Worm (Caenorhabditis elegans) whole organism, L1 larva: Measurements from ENCODE around the gene K06B4.4.
"Not testable (repeated sequence)": the region's sequence is repeated elsewhere in the genome, so short reads cannot be mapped to it uniquely, and the experiment has no call there.

ENCODE experiments used
- C16A3.4 ChIP-seq: fragments of 150-350 bp; optimal IDR thresholded peaks from 2 replicates; lab custom pipeline; 2014; ENCODE audit warnings: missing biosample characterization, missing genetic modification characterization
- C34B4.2 ChIP-seq: sonication (generic microtip); optimal IDR thresholded peaks from 2 replicates; lab custom pipeline; 2017; ENCODE audit warnings: mild to moderate bottlenecking, missing genetic modification characterization, missing compliant biosample characterization
- alr-1 ChIP-seq: fragments of 200-800 bp; sonication (Bioruptor generic); optimal IDR thresholded peaks from 2 replicates; lab custom pipeline; 2018; ENCODE audit warnings: borderline replicate concordance, mild to moderate bottlenecking, missing genetic modification characterization, missing compliant biosample characterization
- aly-2 ChIP-seq: fragments of 150-350 bp; optimal IDR thresholded peaks from 2 replicates; lab custom pipeline; 2014; ENCODE audit warnings: missing biosample characterization, missing genetic modification characterization
- ceh-8 ChIP-seq: fragments of 200-800 bp; sonication (Bioruptor generic); optimal IDR thresholded peaks from 2 replicates; lab custom pipeline; 2018; ENCODE audit warnings: mild to moderate bottlenecking, missing genetic modification characterization, moderate library complexity, missing compliant biosample characterization
- ceh-88 ChIP-seq: fragments of 200-800 bp; sonication (Bioruptor generic); IDR thresholded peaks from 2 replicates; pipeline ENCODE4 v1.3.6; 2022; ENCODE audit warnings: missing genetic modification characterization, missing compliant biosample characterization
- ces-1 ChIP-seq: fragments of 150-350 bp; optimal IDR thresholded peaks from 2 replicates; lab custom pipeline; 2014; ENCODE audit warnings: missing biosample characterization, missing genetic modification reagents, missing genetic modification characterization
- dpl-1 ChIP-seq, 3 experiments: fragments of 150-350 bp in 2 of 3; sonication (generic microtip) in 1 of 3; optimal IDR thresholded peaks; 2 replicates each; lab custom pipeline; 2014 to 2017; ENCODE audit warnings: missing biosample characterization in 3 of 3, missing genetic modification characterization in 3 of 3, missing genetic modification reagents in 3 of 3
- efl-1 ChIP-seq, 4 experiments: fragments of 150-350 bp; optimal IDR thresholded peaks in 3 of 4; peaks in 1 of 4; 1 replicate in 1 of 4; 2 replicates in 3 of 4; lab custom pipeline; 2014; ENCODE audit warnings: missing biosample characterization in 2 of 4, missing genetic modification characterization in 2 of 4, missing genetic modification reagents in 2 of 4
- efl-3 ChIP-seq: fragments of 200-800 bp; sonication (Bioruptor generic); optimal IDR thresholded peaks from 2 replicates; lab custom pipeline; 2018; ENCODE audit warnings: mild to moderate bottlenecking, missing genetic modification characterization, missing compliant biosample characterization
- egl-27 ChIP-seq, 2 experiments: fragments of 150-350 bp in 1 of 2; sonication (generic microtip); optimal IDR thresholded peaks; 3 replicates each; lab custom pipeline; 2017 to 2018; ENCODE audit warnings: missing biosample characterization in 2 of 2, missing genetic modification characterization in 2 of 2, missing genetic modification reagents in 2 of 2
- elt-2 ChIP-seq: sonication (generic microtip); optimal IDR thresholded peaks from 2 replicates; lab custom pipeline; 2016; ENCODE audit warnings: missing genetic modification characterization, mild to moderate bottlenecking, inconsistent platforms, missing compliant biosample characterization, missing genetic modification reagents
- ets-5 ChIP-seq: fragments of 200-800 bp; sonication (Bioruptor generic); IDR thresholded peaks from 2 replicates; pipeline ENCODE4 v1.3.6; 2022; ENCODE audit warnings: missing genetic modification characterization, missing compliant biosample characterization
- fkh-8 ChIP-seq: sonication (generic microtip); optimal IDR thresholded peaks from 2 replicates; lab custom pipeline; 2016; ENCODE audit warnings: mild to moderate bottlenecking, missing genetic modification characterization, missing compliant biosample characterization
- hlh-17 ChIP-seq: fragments of 200-800 bp; sonication (Bioruptor generic); optimal IDR thresholded peaks from 2 replicates; lab custom pipeline; 2018; ENCODE audit warnings: missing genetic modification characterization, mild to moderate bottlenecking, missing compliant biosample characterization, moderate library complexity, borderline replicate concordance
- hpl-2 ChIP-seq: fragments of 150-350 bp; optimal IDR thresholded peaks from 2 replicates; lab custom pipeline; 2014; ENCODE audit warnings: missing biosample characterization, missing genetic modification reagents, missing genetic modification characterization
- isw-1 ChIP-seq: fragments of 200-800 bp; sonication (Bioruptor generic); IDR thresholded peaks from 2 replicates; pipeline ENCODE4 v1.3.6; 2022; ENCODE audit warnings: missing genetic modification characterization, missing compliant biosample characterization
- lin-15B ChIP-seq: fragments of 150-350 bp; sonication (generic microtip); optimal IDR thresholded peaks from 3 replicates; lab custom pipeline; 2014; ENCODE audit warnings: missing biosample characterization, missing genetic modification characterization
- mab-9 ChIP-seq: fragments of 200-800 bp; sonication (Bioruptor generic); IDR thresholded peaks from 2 replicates; pipeline ENCODE4 v1.3.6; 2022; ENCODE audit warnings: missing genetic modification reagents, missing genetic modification characterization, missing compliant biosample characterization
- mdl-1 ChIP-seq, 2 experiments: fragments of 150-350 bp; optimal IDR thresholded peaks; 2 replicates each; lab custom pipeline; 2014 to 2017; ENCODE audit warnings: missing biosample characterization in 2 of 2, missing genetic modification characterization in 2 of 2, inconsistent platforms in 1 of 2
- nhr-12 ChIP-seq: sonication (generic microtip); optimal IDR thresholded peaks from 2 replicates; lab custom pipeline; 2017; ENCODE audit warnings: missing biosample characterization, missing genetic modification characterization
- nhr-28 ChIP-seq: fragments of 150-350 bp; optimal IDR thresholded peaks from 2 replicates; lab custom pipeline; 2014; ENCODE audit warnings: missing biosample characterization, missing genetic modification characterization
- nhr-71 ChIP-seq: sonication (generic microtip); optimal IDR thresholded peaks from 2 replicates; lab custom pipeline; 2016; ENCODE audit warnings: mild to moderate bottlenecking, missing genetic modification characterization, moderate library complexity, missing compliant biosample characterization
- nhr-76 ChIP-seq: sonication (generic microtip); optimal IDR thresholded peaks from 2 replicates; lab custom pipeline; 2017; ENCODE audit warnings: missing biosample characterization, missing genetic modification characterization
- nhr-77 ChIP-seq: fragments of 150-350 bp; optimal IDR thresholded peaks from 2 replicates; lab custom pipeline; 2014; ENCODE audit warnings: missing biosample characterization, missing genetic modification characterization
- nhr-85 ChIP-seq: sonication (generic microtip); peaks from one replicate; lab custom pipeline; 2016; ENCODE audit warnings: missing genetic modification characterization, inconsistent platforms, missing compliant biosample characterization
- pqm-1 ChIP-seq: sonication (generic microtip); optimal IDR thresholded peaks from 3 replicates; lab custom pipeline; 2017; ENCODE audit warnings: missing biosample characterization, missing genetic modification characterization
- snu-23 ChIP-seq: sonication (generic microtip); optimal IDR thresholded peaks from 2 replicates; lab custom pipeline; 2016; ENCODE audit warnings: missing genetic modification characterization, missing compliant biosample characterization
- sptf-1 ChIP-seq: fragments of 150-350 bp; optimal IDR thresholded peaks from 2 replicates; lab custom pipeline; 2014; ENCODE audit warnings: missing biosample characterization, missing genetic modification characterization
- tlp-1 ChIP-seq: fragments of 150-350 bp; optimal IDR thresholded peaks from 2 replicates; lab custom pipeline; 2014; ENCODE audit warnings: missing biosample characterization, missing genetic modification characterization
- unc-130 ChIP-seq: fragments of 150-350 bp; optimal IDR thresholded peaks from 2 replicates; lab custom pipeline; 2017; ENCODE audit warnings: missing biosample characterization, missing genetic modification characterization, inconsistent platforms
- unc-30 ChIP-seq: sonication (generic microtip); optimal IDR thresholded peaks from 2 replicates; lab custom pipeline; 2017; ENCODE audit warnings: missing biosample characterization, missing genetic modification characterization
- unc-62 ChIP-seq: fragments of 150-350 bp; optimal IDR thresholded peaks from 2 replicates; lab custom pipeline; 2014; ENCODE audit warnings: missing biosample characterization, missing genetic modification reagents, missing genetic modification characterization
- unc-86 ChIP-seq: sonication (generic microtip); optimal IDR thresholded peaks from 2 replicates; lab custom pipeline; 2016; ENCODE audit warnings: missing genetic modification characterization, missing compliant biosample characterization
- vab-15 ChIP-seq: sonication (generic microtip); optimal IDR thresholded peaks from 2 replicates; lab custom pipeline; 2017; ENCODE audit warnings: missing genotype, mild to moderate bottlenecking, missing genetic modification characterization, missing compliant biosample characterization
- zip-4 ChIP-seq: fragments of 200-800 bp; sonication (Bioruptor generic); optimal IDR thresholded peaks from 2 replicates; lab custom pipeline; 2018; ENCODE audit warnings: mild to moderate bottlenecking, missing genetic modification characterization, moderate library complexity, missing compliant biosample characterization

Gene K06B4.4

DNA sequence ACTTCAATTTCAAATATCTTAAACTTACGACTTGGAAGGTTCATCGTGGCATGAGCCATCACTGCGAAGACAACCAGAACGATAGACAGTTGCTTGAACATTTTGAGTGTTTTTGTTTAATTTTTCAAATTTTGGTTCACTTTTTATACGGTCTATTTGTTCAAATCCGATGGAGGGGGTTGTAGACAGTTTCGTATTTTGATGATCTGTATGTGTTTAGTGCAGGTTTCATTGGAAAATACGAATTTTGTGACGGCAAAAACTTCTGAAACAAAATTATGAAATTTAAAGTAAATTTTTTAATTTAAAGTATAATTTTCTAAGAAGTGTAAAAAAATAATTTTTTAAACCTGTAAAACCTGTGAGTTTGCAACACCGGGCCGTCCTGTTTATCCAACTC, 25.8 kb upstream of the K06B4.4 start, which contains the start of gene C55A1.4:
Gene C55A1.4 (minus strand): TSS at position 101 of the 400 bp plus-strand sequence.
- TF ChIP-seq efl-3 (GFP tag; lab: Kevin White, UChicago); ceh-88 (GFP tag; lab: Robert Waterston, UW); C34B4.2 (tag; lab: Kevin White, UChicago): not testable (repeated sequence)

DNA sequence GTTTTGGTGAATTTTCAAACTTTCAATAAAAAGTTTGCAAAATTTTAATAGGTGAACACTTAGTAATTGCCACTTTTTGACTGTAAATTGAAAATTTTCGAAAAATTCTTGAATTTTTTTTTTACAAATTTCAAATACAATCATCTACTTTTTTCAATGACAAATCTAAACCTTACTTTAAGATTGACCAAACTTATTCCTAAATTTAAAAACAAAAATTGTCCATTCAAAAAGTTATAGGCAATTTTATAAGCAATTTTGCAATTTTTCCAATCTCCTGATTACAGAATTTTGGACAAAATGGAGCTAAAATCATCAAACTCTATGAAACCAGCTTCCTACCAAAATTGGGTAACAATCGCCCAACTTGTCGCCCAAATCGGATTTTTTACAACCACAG, 24.4 kb upstream of the K06B4.4 start, which contains the start of gene str-23:
Gene str-23 (plus strand): TSS at position 301 of the 400 bp plus-strand sequence.
- TF ChIP-seq unc-30 (tag; lab: Kevin White, UChicago), result no peak
- no peak for TF ChIP-seq ceh-88 (GFP tag; lab: Robert Waterston, UW)
- TF ChIP-seq ces-1 (GFP tag; lab: Kevin White, UChicago), result no peak
- TF ChIP-seq nhr-76, result no peak
- TF ChIP-seq ceh-8 (GFP tag; lab: Kevin White, UChicago), result no peak
- no peak for TF ChIP-seq unc-86 (tag; lab: Kevin White, UChicago)
- no peak for TF ChIP-seq unc-130
- no peak for TF ChIP-seq nhr-77 (tag; lab: Kevin White, UChicago)
- TF ChIP-seq dpl-1 (GFP tag; optimal IDR thresholded peaks at IDR 0.05; lab: Kevin White, UChicago), result no peak
- no peak for TF ChIP-seq hpl-2 (GFP tag; lab: Kevin White, UChicago)
- no peak for TF ChIP-seq nhr-85
- no peak for TF ChIP-seq nhr-71
- no peak for TF ChIP-seq pqm-1 (tag; lab: Kevin White, UChicago)
- no peak for TF ChIP-seq mdl-1 (tag; optimal IDR thresholded peaks at IDR 0.05; lab: Kevin White, UChicago)
- TF ChIP-seq vab-15 (tag; lab: Kevin White, UChicago), result no peak

DNA sequence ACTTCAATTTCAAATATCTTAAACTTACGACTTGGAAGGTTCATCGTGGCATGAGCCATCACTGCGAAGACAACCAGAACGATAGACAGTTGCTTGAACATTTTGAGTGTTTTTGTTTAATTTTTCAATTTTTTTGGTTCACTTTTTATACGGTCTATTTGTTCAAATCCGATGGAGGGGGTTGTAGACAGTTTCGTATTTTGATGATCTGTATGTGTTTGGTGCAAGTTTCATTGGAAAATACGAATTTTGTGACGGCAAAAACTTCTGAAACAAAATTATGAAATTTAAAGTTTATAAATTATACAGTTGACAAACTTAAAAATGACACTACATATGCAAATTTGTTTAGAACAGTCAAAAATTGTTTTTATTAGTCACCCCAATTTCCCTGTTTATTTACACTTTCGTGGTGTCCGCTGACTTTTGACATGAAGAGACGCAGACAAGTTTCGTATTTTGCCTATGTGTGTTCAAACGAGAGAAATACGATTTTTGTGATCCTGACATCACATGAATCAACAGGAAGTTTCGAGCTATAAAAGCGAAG, 21.4 kb upstream of the K06B4.4 start, which contains the start of the genes C55A1.7 and C55A1.6:
Gene C55A1.7 (minus strand): TSS at position 101 of the 550 bp plus-strand sequence.
Gene C55A1.6 (plus strand): TSS at position 500 of the 550 bp plus-strand sequence.
- TF ChIP-seq nhr-28 (tag; lab: Kevin White, UChicago); C16A3.4 (tag; lab: Kevin White, UChicago); elt-2: not testable (repeated sequence)

ce11 chrV:15650167-15650566, 18.8 kb upstream of the K06B4.4 start, which contains the start of gene sru-42:
TSS of gene sru-42 (plus strand) at chrV:15650467.
- TF ChIP-seq unc-86 (tag; lab: Kevin White, UChicago), result no peak
- TF ChIP-seq fkh-8, result peak; percentile 11

- TF ChIP-seq efl-1 (optimal IDR thresholded peaks at IDR 0.05; lab: Kevin White, UChicago) (no peak), efl-1 (GFP tag; optimal IDR thresholded peaks at IDR 0.05 in 1 of 2; lab: Kevin White, UChicago) (peak in 1 of 2 experiments; percentile 81), nhr-85 (peak; percentile 65), ets-5 (GFP tag; lab: Robert Waterston, UW) (no peak)
Measured at ce11 chrV:15652147-15652546, 16.8 kb upstream of the K06B4.4 start.

DNA sequence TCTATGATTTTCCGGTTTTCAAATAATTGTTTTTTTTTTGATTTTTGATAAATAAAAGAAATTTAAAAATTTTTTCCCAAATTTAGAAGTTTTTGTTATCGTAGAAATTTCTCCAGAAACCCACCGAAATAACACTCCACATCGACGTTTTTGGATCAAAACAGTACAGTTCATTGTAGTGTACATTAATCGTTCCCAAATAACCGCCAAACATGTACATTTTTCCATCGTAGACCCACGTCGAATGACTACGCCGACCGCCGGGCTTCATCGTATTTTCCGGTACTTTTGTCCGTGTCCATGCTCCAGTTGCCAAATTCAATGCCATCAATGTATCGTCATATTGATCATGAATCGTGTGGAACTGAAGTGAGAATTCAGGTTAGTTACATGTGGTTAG, 14.8 kb upstream of the K06B4.4 start, which contains the start of gene F53E4.2:
Gene F53E4.2 (plus strand): TSS at position 301 of the 400 bp plus-strand sequence.
- TF ChIP-seq egl-27 (tag; optimal IDR thresholded peaks at IDR 0.05; lab: Kevin White, UChicago), result no peak
- no peak for TF ChIP-seq nhr-12
- no peak for TF ChIP-seq isw-1
- TF ChIP-seq sptf-1 (tag; lab: Kevin White, UChicago), result no peak
- TF ChIP-seq nhr-76, result no peak
- no peak for TF ChIP-seq mab-9 (GFP tag; lab: Robert Waterston, UW)
- TF ChIP-seq hlh-17 (GFP tag; lab: Kevin White, UChicago), result no peak
- no peak for TF ChIP-seq snu-23 (GFP tag; lab: Kevin White, UChicago)
- TF ChIP-seq fkh-8, result no peak
- TF ChIP-seq nhr-77 (tag; lab: Kevin White, UChicago), result no peak
- no peak for TF ChIP-seq aly-2 (tag; lab: Kevin White, UChicago)
- TF ChIP-seq tlp-1 (tag; lab: Kevin White, UChicago), result no peak
- TF ChIP-seq lin-15B, result no peak
- TF ChIP-seq hpl-2 (GFP tag; lab: Kevin White, UChicago), result no peak
- no peak for TF ChIP-seq zip-4
- TF ChIP-seq unc-62 (GFP tag; lab: Kevin White, UChicago), result no peak
- TF ChIP-seq C34B4.2 (tag; lab: Kevin White, UChicago), result no peak
- no peak for TF ChIP-seq alr-1 (tag; lab: Kevin White, UChicago)
